Worm (Caenorhabditis elegans): ENCODE data around the gene F43B10.1.

Gene F43B10.1

ce11 chrX:16590803-16591202 lies 71.8 kb downstream of the F43B10.1 start (continued):
- TF ChIP-seq nhr-42 (GFP tag; IDR thresholded peaks at IDR 0.05) (peak; percentile 84), php-3 (GFP tag; IDR thresholded peaks at IDR 0.05) (no peak), spr-1 (tag; optimal IDR thresholded peaks at IDR 0.05) (peak; percentile 71), nhr-77 (tag; optimal IDR thresholded peaks at IDR 0.05) (peak; percentile 55), lin-15B (tag; optimal IDR thresholded peaks at IDR 0.05) (no peak), F44E2.7 (GFP tag; IDR thresholded peaks at IDR 0.05) (no peak), duxl-1 (tag; optimal IDR thresholded peaks at IDR 0.05; ENCODE audit: poor library complexity) (peak; percentile 69), F26F4.8 (GFP tag; conservative IDR thresholded peaks at IDR 0.05) (peak; percentile 75), rbr-2 (tag; optimal IDR thresholded peaks at IDR 0.05) (peak; percentile 80), ztf-11 (tag; optimal IDR thresholded peaks at IDR 0.05) (no peak), spr-3 (GFP tag; optimal IDR thresholded peaks at IDR 0.05) (peak; percentile 55), unc-130 (GFP tag; optimal IDR thresholded peaks at IDR 0.05) (peak; percentile 51), gei-8 (GFP tag; optimal IDR thresholded peaks at IDR 0.05) (no peak), daf-19 (GFP tag; conservative IDR thresholded peaks at IDR 0.05) (peak; percentile 77), hlh-11 (tag; optimal IDR thresholded peaks at IDR 0.05) (peak; percentile 67), nhr-11 (tag; optimal IDR thresholded peaks at IDR 0.05) (peak; percentile 34), ceh-32 (tag; optimal IDR thresholded peaks at IDR 0.05; ENCODE audit: poor library complexity) (peak; percentile 14), daf-12 (tag; optimal IDR thresholded peaks at IDR 0.05) (no peak), lin-29 (GFP tag; IDR thresholded peaks at IDR 0.05) (peak; percentile 73), zag-1 (tag; optimal IDR thresholded peaks at IDR 0.05) (no peak), unc-62 (GFP tag; optimal IDR thresholded peaks at IDR 0.05 in 1 of 2) (no peak), unc-62 (tag; optimal IDR thresholded peaks at IDR 0.05) (no peak), fkh-10 (GFP tag; optimal IDR thresholded peaks at IDR 0.05) (no peak), dmd-6 (GFP tag; IDR thresholded peaks at IDR 0.05) (peak; percentile 70), nhr-6 (tag; optimal IDR thresholded peaks at IDR 0.05) (no peak), aly-2 (tag; optimal IDR thresholded peaks at IDR 0.05) (no peak), ces-1 (GFP tag; optimal IDR thresholded peaks at IDR 0.05) (no peak), lin-39 (tag; optimal IDR thresholded peaks at IDR 0.05) (no peak), daf-8 (GFP tag; IDR thresholded peaks at IDR 0.05) (no peak), vab-7 (GFP tag; IDR thresholded peaks at IDR 0.05) (peak; percentile 92), lin-1 (GFP tag; IDR thresholded peaks at IDR 0.05) (peak; percentile 43; the same call in 1 of the 2 replicates), nhr-48 (tag; optimal IDR thresholded peaks at IDR 0.05) (peak; percentile 45), zip-2 (tag; optimal IDR thresholded peaks at IDR 0.05) (peak; percentile 68), hif-1 (tag; optimal IDR thresholded peaks at IDR 0.05) (peak in 1 of 2 experiments; percentile 53), egl-27 (tag; optimal IDR thresholded peaks at IDR 0.05) (no peak), jun-1 (tag; optimal IDR thresholded peaks at IDR 0.05) (no peak), nhr-76 (tag; optimal IDR thresholded peaks at IDR 0.05) (no peak), F10B5.3 (tag; optimal IDR thresholded peaks at IDR 0.05) (peak; percentile 36), R02D3.7 (tag; optimal IDR thresholded peaks at IDR 0.05) (no peak), mxl-3 (GFP tag; optimal IDR thresholded peaks at IDR 0.05) (peak; percentile 50), mxl-2 (GFP tag; conservative IDR thresholded peaks at IDR 0.05) (peak; percentile 72), F37D6.2 (tag; optimal IDR thresholded peaks at IDR 0.05) (peak; percentile 52), mes-2 (tag; optimal IDR thresholded peaks at IDR 0.05; ENCODE audit: poor library complexity, severe bottlenecking) (peak; percentile 89), ctbp-1 (GFP tag; IDR thresholded peaks at IDR 0.05) (peak; percentile 75; the same call in 1 of the 2 replicates), zfp-2 (tag; optimal IDR thresholded peaks at IDR 0.05) (peak; percentile 1), ZK546.5 (tag; optimal IDR thresholded peaks at IDR 0.05) (no peak), Y48G9A.11 (GFP tag; IDR thresholded peaks at IDR 0.05) (peak; percentile 63; the same call in 1 of the 2 replicates), aha-1 (tag) (peak; percentile 86), saeg-2 (GFP tag; IDR thresholded peaks at IDR 0.05) (no peak), lin-13 (GFP tag; optimal IDR thresholded peaks at IDR 0.05) (peak; percentile 28), zip-11 (GFP tag; IDR thresholded peaks at IDR 0.05) (0 out of 2 replicates have a peak, but pooled peaks have one; percentile 74), pqm-1 (tag; optimal IDR thresholded peaks at IDR 0.05) (no peak), arid-1 (GFP tag; conservative IDR thresholded peaks at IDR 0.05) (peak; percentile 77; the same call in 1 of the 2 replicates)

Measured in whole organism, L4 larva.